Worm (Caenorhabditis elegans) whole organism, L4 larva: Measurements from ENCODE around the gene ech-9.

ENCODE experiments used
- D1046.2 ChIP-seq: fragments of 200-800 bp; sonication (Bioruptor generic); IDR thresholded peaks from 2 replicates; pipeline ENCODE4 v1.3.6; 2022; ENCODE audit warnings: missing genetic modification characterization, missing compliant biosample characterization
- F26F4.8 ChIP-seq: fragments of 200-800 bp; sonication (Bioruptor generic); conservative IDR thresholded peaks from 2 replicates; pipeline ENCODE4 v1.3.6; 2022; ENCODE audit warnings: missing genetic modification characterization, missing compliant biosample characterization
- R02D3.7 ChIP-seq: fragments of 150-350 bp; sonication (generic microtip); optimal IDR thresholded peaks from 3 replicates; lab custom pipeline; 2014; ENCODE audit warnings: missing biosample characterization, missing genetic modification characterization
- Y105C5A.15 ChIP-seq: fragments of 200-800 bp; sonication (Bioruptor generic); IDR thresholded peaks from 2 replicates; pipeline ENCODE4 v1.3.6; 2022; ENCODE audit warnings: missing genetic modification characterization, missing compliant biosample characterization
- ZK337.2 ChIP-seq: fragments of 200-800 bp; sonication (Bioruptor generic); IDR thresholded peaks from 2 replicates; pipeline ENCODE4 v1.3.6; 2022; ENCODE audit warnings: missing genetic modification reagents, missing genetic modification characterization, missing compliant biosample characterization
- ZK546.5 ChIP-seq, 2 experiments: sonication (generic microtip); optimal IDR thresholded peaks; 2 replicates each; lab custom pipeline; 2017; ENCODE audit warnings: missing biosample characterization in 2 of 2, missing genetic modification characterization in 2 of 2
- aha-1 ChIP-seq: fragments of 150-350 bp; peaks from one replicate; lab custom pipeline; 2014; ENCODE audit warnings: missing biosample characterization, missing genetic modification characterization
- arid-1 ChIP-seq: fragments of 200-800 bp; sonication (Bioruptor generic); conservative IDR thresholded peaks from 2 replicates; pipeline ENCODE4 v1.3.6; 2022; ENCODE audit warnings: missing genetic modification reagents, missing genetic modification characterization, missing compliant biosample characterization
- ceh-20 ChIP-seq: fragments of 200-800 bp; sonication (Bioruptor generic); IDR thresholded peaks from 2 replicates; pipeline ENCODE4 v1.3.6; 2022; ENCODE audit warnings: missing genetic modification reagents, missing genetic modification characterization, missing compliant biosample characterization
- ceh-62 ChIP-seq: sonication (generic microtip); optimal IDR thresholded peaks from 2 replicates; lab custom pipeline; 2017; ENCODE audit warnings: missing biosample characterization, missing genetic modification characterization
- ceh-82 ChIP-seq: sonication (generic microtip); optimal IDR thresholded peaks from 2 replicates; lab custom pipeline; 2017; ENCODE audit warnings: missing biosample characterization, missing genetic modification characterization
- dmd-6 ChIP-seq: fragments of 200-800 bp; sonication (Bioruptor generic); IDR thresholded peaks from 2 replicates; pipeline ENCODE4 v1.3.6; 2022; ENCODE audit warnings: missing genetic modification reagents, missing genetic modification characterization, missing compliant biosample characterization
- dmd-8 ChIP-seq: fragments of 200-800 bp; sonication (Bioruptor generic); IDR thresholded peaks from 2 replicates; pipeline ENCODE4 v1.3.6; 2022; ENCODE audit warnings: missing genetic modification characterization, missing compliant biosample characterization
- egl-27 ChIP-seq: sonication (generic microtip); optimal IDR thresholded peaks from 3 replicates; lab custom pipeline; 2017; ENCODE audit warnings: missing biosample characterization, missing genetic modification reagents, missing genetic modification characterization
- gei-8 ChIP-seq: fragments of 200-800 bp; sonication (Bioruptor generic); optimal IDR thresholded peaks from 2 replicates; lab custom pipeline; 2018; ENCODE audit warnings: mild to moderate bottlenecking, missing genetic modification characterization, missing compliant biosample characterization
- hlh-11 ChIP-seq: fragments of 200-800 bp; sonication (Bioruptor generic); optimal IDR thresholded peaks from 2 replicates; lab custom pipeline; 2018; ENCODE audit warnings: mild to moderate bottlenecking, missing genetic modification characterization, missing compliant biosample characterization
- lim-7 ChIP-seq: fragments of 200-800 bp; sonication (Bioruptor generic); IDR thresholded peaks from 2 replicates; pipeline ENCODE4 v1.3.6; 2022; ENCODE audit warnings: missing genetic modification characterization, missing compliant biosample characterization
- lin-15B ChIP-seq: fragments of 150-350 bp; sonication (generic microtip); optimal IDR thresholded peaks from 3 replicates; lab custom pipeline; 2014; ENCODE audit warnings: missing biosample characterization, missing genetic modification characterization
- lir-3 ChIP-seq: sonication (generic microtip); optimal IDR thresholded peaks from 2 replicates; lab custom pipeline; 2016; ENCODE audit warnings: mild to moderate bottlenecking, missing genetic modification characterization, missing compliant biosample characterization
- madf-5 ChIP-seq, 2 experiments: fragments of 200-800 bp; sonication (Bioruptor generic); IDR thresholded peaks; 2 replicates each; pipeline ENCODE4 v1.3.6; 2022; ENCODE audit warnings: missing compliant biosample characterization in 2 of 2, missing genetic modification characterization in 2 of 2
- madf-9 ChIP-seq: fragments of 200-800 bp; sonication (Bioruptor generic); conservative IDR thresholded peaks from 2 replicates; pipeline ENCODE4 v1.3.6; 2022; ENCODE audit warnings: missing genetic modification reagents, missing genetic modification characterization, missing compliant biosample characterization
- mdl-1 ChIP-seq, 2 experiments: fragments of 150-350 bp in 1 of 2; sonication (generic microtip) in 1 of 2; optimal IDR thresholded peaks; 2 replicates each; lab custom pipeline; 2014 to 2017; ENCODE audit warnings: missing biosample characterization in 2 of 2, missing genetic modification characterization in 2 of 2
- mxl-2 ChIP-seq: fragments of 200-800 bp; sonication (Bioruptor generic); conservative IDR thresholded peaks from 2 replicates; pipeline ENCODE4 v1.3.6; 2022; ENCODE audit warnings: missing genetic modification reagents, missing genetic modification characterization, missing compliant biosample characterization
- mxl-3 ChIP-seq: fragments of 200-800 bp; sonication (Bioruptor generic); optimal IDR thresholded peaks from 2 replicates; lab custom pipeline; 2018; ENCODE audit warnings: mild to moderate bottlenecking, missing genetic modification characterization, missing compliant biosample characterization
- nhr-28 ChIP-seq: fragments of 150-350 bp; optimal IDR thresholded peaks from 2 replicates; lab custom pipeline; 2014; ENCODE audit warnings: missing biosample characterization, missing genetic modification characterization
- nhr-42 ChIP-seq: fragments of 200-800 bp; sonication (Bioruptor generic); IDR thresholded peaks from 2 replicates; pipeline ENCODE4 v1.3.6; 2022; ENCODE audit warnings: missing genetic modification characterization, missing compliant biosample characterization
- nhr-48 ChIP-seq: sonication (generic microtip); optimal IDR thresholded peaks from 2 replicates; lab custom pipeline; 2016; ENCODE audit warnings: mild to moderate bottlenecking, missing genetic modification characterization, missing compliant biosample characterization
- php-3 ChIP-seq: fragments of 200-800 bp; sonication (Bioruptor generic); IDR thresholded peaks from 2 replicates; pipeline ENCODE4 v1.3.6; 2022; ENCODE audit warnings: missing genetic modification reagents, missing genetic modification characterization, missing compliant biosample characterization
- pqm-1 ChIP-seq: sonication (generic microtip); optimal IDR thresholded peaks from 2 replicates; lab custom pipeline; 2017; ENCODE audit warnings: missing biosample characterization, missing genetic modification characterization
- rbr-2 ChIP-seq: sonication (generic microtip); optimal IDR thresholded peaks from 2 replicates; lab custom pipeline; 2016; ENCODE audit warnings: missing genotype, missing genetic modification characterization, missing compliant biosample characterization
- set-16 ChIP-seq: fragments of 200-800 bp; sonication (Bioruptor generic); IDR thresholded peaks from 2 replicates; pipeline ENCODE4 v1.3.6; 2022; ENCODE audit warnings: missing genetic modification reagents, missing genetic modification characterization, missing compliant biosample characterization
- snpc-1.2 ChIP-seq: fragments of 200-800 bp; sonication (Bioruptor generic); IDR thresholded peaks from 2 replicates; pipeline ENCODE4 v1.3.6; 2022; ENCODE audit warnings: missing genetic modification reagents, missing genetic modification characterization, missing compliant biosample characterization
- unc-62 ChIP-seq, 3 experiments: fragments of 150-350 bp in 1 of 3; sonication (generic microtip); optimal IDR thresholded peaks in 2 of 3; peaks in 1 of 3; 1 replicate in 1 of 3; 2 replicates in 2 of 3; lab custom pipeline; 2014 to 2017; ENCODE audit warnings: missing biosample characterization in 3 of 3, missing genetic modification characterization in 3 of 3, missing genetic modification reagents in 3 of 3, missing genotype in 1 of 3
- zag-1 ChIP-seq: fragments of 150-350 bp; optimal IDR thresholded peaks from 2 replicates; lab custom pipeline; 2014; ENCODE audit warnings: missing biosample characterization, missing genetic modification characterization

Gene ech-9

ce11 chrIV:10273781-10274313 is 38.7 kb upstream of the ech-9 start, which contains the start of gene Y43C5A.3:
TSS of gene Y43C5A.3 (plus strand) at chrIV:10274036.
- TF ChIP-seq nhr-28 (peak; percentile 43), mdl-1 (tag; optimal IDR thresholded peaks at IDR 0.05; lab: Kevin White, UChicago) (peak in 1 of 2 experiments; percentile 20), egl-27 (tag; lab: Kevin White, UChicago) (no peak)

ce11 chrIV:10273360-10273759 is 38.2 kb upstream of the ech-9 start:
- TF ChIP-seq unc-62 (GFP tag; optimal IDR thresholded peaks at IDR 0.05 in 1 of 2; lab: Kevin White, UChicago) (peak in 1 of 2 experiments; percentile 71), unc-62 (tag; optimal IDR thresholded peaks at IDR 0.05; lab: Kevin White, UChicago) (no peak), aha-1 (peak; percentile 95), R02D3.7 (tag; lab: Kevin White, UChicago) (no peak), madf-9 (GFP tag; lab: Robert Waterston, UW) (no peak)

- TF ChIP-seq lir-3 = no peak
- TF ChIP-seq dmd-6 (GFP tag; lab: Robert Waterston, UW) = peak; percentile 8; the same call in 1 of the 2 replicates
- no peak for TF ChIP-seq madf-5 (GFP tag; IDR thresholded peaks at IDR 0.05; lab: Robert Waterston, UW)
- no peak for TF ChIP-seq Y105C5A.15
- no peak for TF ChIP-seq dmd-8 (GFP tag; lab: Robert Waterston, UW)
- no peak for TF ChIP-seq mxl-2 (GFP tag; lab: Robert Waterston, UW)
- no peak for TF ChIP-seq gei-8
- TF ChIP-seq ceh-20 (GFP tag; lab: Robert Waterston, UW) = no peak
- TF ChIP-seq unc-62 (GFP tag; optimal IDR thresholded peaks at IDR 0.05 in 1 of 2; lab: Kevin White, UChicago) = peak in 1 of 2 experiments; percentile 51
- no peak for TF ChIP-seq unc-62 (tag; optimal IDR thresholded peaks at IDR 0.05; lab: Kevin White, UChicago)
- peak; percentile 58 for TF ChIP-seq nhr-28
- 0 out of 2 replicates have a peak, but pooled peaks have one; percentile 13 for TF ChIP-seq php-3 (GFP tag; lab: Robert Waterston, UW)
- no peak for TF ChIP-seq ceh-62
- TF ChIP-seq pqm-1 (tag; lab: Kevin White, UChicago) = peak; percentile 6
- no peak for TF ChIP-seq lin-15B
- no peak for TF ChIP-seq F26F4.8 (GFP tag; lab: Robert Waterston, UW)
- TF ChIP-seq, all 104 proteins: peak for 5
Observed at ce11 chrIV:10269137-10269933, 34.2 kb upstream of the ech-9 start, which contains the start of the genes nspd-7 and Y43C5A.2. TSS of gene nspd-7 (minus strand) at chrIV:10269187. TSS of gene Y43C5A.2 (plus strand) at chrIV:10269883.

ce11 chrIV:10262882-10263281 is 27.8 kb upstream of the ech-9 start:
- TF ChIP-seq F26F4.8 (GFP tag; lab: Robert Waterston, UW) = 0 out of 2 replicates have a peak, but pooled peaks have one; percentile 54
- TF ChIP-seq nhr-42 (GFP tag; lab: Robert Waterston, UW) = 0 out of 2 replicates have a peak, but pooled peaks have one; percentile 9
- TF ChIP-seq lim-7 (GFP tag; lab: Robert Waterston, UW) = peak; percentile 66; the same call in 1 of the 2 replicates
- TF ChIP-seq snpc-1.2 = peak; percentile 59; the same call in 1 of the 2 replicates
- 0 out of 2 replicates have a peak, but pooled peaks have one; percentile 17 for TF ChIP-seq ZK337.2 (GFP tag; lab: Robert Waterston, UW)
- TF ChIP-seq set-16 (GFP tag; lab: Robert Waterston, UW) = peak; percentile 75
- TF ChIP-seq madf-5 (GFP tag; IDR thresholded peaks at IDR 0.05; lab: Robert Waterston, UW) = peak in 1 of 2 experiments; percentile 85; a peak in 2 of 4 replicates
- 0 out of 2 replicates have a peak, but pooled peaks have one; percentile 30 for TF ChIP-seq D1046.2 (GFP tag; lab: Robert Waterston, UW)

- TF ChIP-seq nhr-48 (tag; lab: Kevin White, UChicago) (peak; percentile 38), lir-3 (no peak), ZK546.5 (tag; optimal IDR thresholded peaks at IDR 0.05; lab: Kevin White, UChicago) (no peak), hlh-11 (peak; percentile 29), mxl-3 (GFP tag; lab: Kevin White, UChicago) (peak; percentile 18), zag-1 (no peak), ceh-82 (tag; lab: Kevin White, UChicago) (no peak), nhr-28 (peak; percentile 22), rbr-2 (tag; lab: Kevin White, UChicago) (no peak), dmd-6 (GFP tag; lab: Robert Waterston, UW) (no peak), arid-1 (GFP tag; lab: Robert Waterston, UW) (no peak)
Observed at ce11 chrIV:10261061-10261460, 25.9 kb upstream of the ech-9 start.
